Worm (Caenorhabditis elegans): ENCODE results near the gene cyp-33E3.

- TF ChIP-seq tbx-2 (tag; optimal IDR thresholded peaks at IDR 0.05) (no peak), hlh-8 (tag; optimal IDR thresholded peaks at IDR 0.05) (no peak), nhr-11 (tag; optimal IDR thresholded peaks at IDR 0.05) (no peak), elt-2 (tag; optimal IDR thresholded peaks at IDR 0.05) (no peak), pha-4 (tag; optimal IDR thresholded peaks at IDR 0.05) (no peak), C38D4.7 (GFP tag; optimal IDR thresholded peaks at IDR 0.05) (no peak), ceh-6 (GFP tag; optimal IDR thresholded peaks at IDR 0.05) (no peak), fkh-10 (GFP tag; optimal IDR thresholded peaks at IDR 0.05) (no peak), che-1 (tag; optimal IDR thresholded peaks at IDR 0.05) (no peak), nfya-1 (tag; optimal IDR thresholded peaks at IDR 0.05) (no peak)
Measured at ce11 chrIV:8608934-8609333, 5.9 kb upstream of the cyp-33E3 start, which contains the start of gene F42A9.6.

All from whole organism, late embryonic.